Fruit fly (Drosophila melanogaster): Measurements from ENCODE around the gene PIG-P.

Gene PIG-P

DNA sequence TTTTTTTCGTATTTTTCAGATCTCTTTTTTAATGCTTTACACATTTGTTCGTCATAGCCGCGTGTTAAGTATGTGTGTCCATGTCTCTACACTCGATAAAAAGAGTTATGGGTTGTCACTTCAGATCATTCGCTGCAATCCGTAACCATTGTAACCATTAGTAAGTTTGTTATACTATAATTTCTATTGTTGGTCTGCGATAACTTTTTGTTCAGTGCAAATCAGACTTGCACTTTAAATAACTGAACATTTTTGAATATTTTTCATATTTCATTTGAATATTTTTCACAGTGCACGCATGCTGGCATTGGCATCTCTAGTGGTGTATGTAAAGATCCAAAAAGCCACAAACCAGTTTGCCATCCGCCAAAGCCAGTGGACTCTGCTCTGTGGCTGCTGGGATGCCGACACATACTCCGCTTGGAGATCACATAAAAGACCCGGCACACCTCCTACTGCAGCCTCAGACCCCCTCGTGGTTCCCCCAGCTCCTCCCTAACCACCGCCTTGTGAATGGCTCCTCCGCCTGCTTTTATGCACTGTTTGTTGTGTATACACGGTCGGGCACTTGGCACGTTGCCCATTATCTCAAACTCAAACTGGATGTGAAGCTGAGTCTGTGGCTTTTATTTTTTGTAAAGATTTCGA, 49.0 kb downstream of the PIG-P start (continued):
- TF ChIP-seq ems (GFP tag; optimal IDR thresholded peaks at IDR 0.05) (peak; percentile 86), CG2712 (tag; optimal IDR thresholded peaks at IDR 0.05) (peak; percentile 95), NC2α (GFP tag; optimal IDR thresholded peaks at IDR 0.05) (peak; percentile 50), E2f2 (GFP tag; IDR thresholded peaks at IDR 0.05) (peak; percentile 70), ranshi (GFP tag; IDR thresholded peaks at IDR 0.05) (peak; percentile 85), CG6272 (GFP tag; IDR thresholded peaks at IDR 0.05) (peak; percentile 81), D19A (tag; optimal IDR thresholded peaks at IDR 0.05) (peak; percentile 89), CG10565 (GFP tag; optimal IDR thresholded peaks at IDR 0.05) (no peak), ERR (GFP tag; optimal IDR thresholded peaks at IDR 0.05) (peak; percentile 63), CG11504 (tag; optimal IDR thresholded peaks at IDR 0.05) (peak; percentile 93), CG3726 (GFP tag; IDR thresholded peaks at IDR 0.05) (peak; percentile 75; the same call in 2 of the 3 replicates), CG12391 (tag; optimal IDR thresholded peaks at IDR 0.05) (peak; percentile 93), esg (GFP tag; conservative IDR thresholded peaks at IDR 0.05) (peak; percentile 91), trem (tag; optimal IDR thresholded peaks at IDR 0.05) (peak; percentile 88), pzg (GFP tag; optimal IDR thresholded peaks at IDR 0.05) (no peak), Trl (optimal IDR thresholded peaks at IDR 0.05) (no peak), Trl (GFP tag; optimal IDR thresholded peaks at IDR 0.05) (peak; percentile 85), vnd (GFP tag; IDR thresholded peaks at IDR 0.05; ENCODE audit: partially characterized antibody) (no peak), CG4854 (GFP tag; optimal IDR thresholded peaks at IDR 0.05) (peak; percentile 74), CG9727 (GFP tag; optimal IDR thresholded peaks at IDR 0.05) (peak; percentile 85), insv (GFP tag; optimal IDR thresholded peaks at IDR 0.05) (no peak), CoRest (tag; optimal IDR thresholded peaks at IDR 0.05) (peak; percentile 91), CG15601 (tag; optimal IDR thresholded peaks at IDR 0.05) (peak; percentile 88), fd3F (GFP tag; optimal IDR thresholded peaks at IDR 0.05) (peak; percentile 76), CG3281 (GFP tag; optimal IDR thresholded peaks at IDR 0.05) (peak; percentile 86), row (GFP tag; IDR thresholded peaks at IDR 0.05) (peak; percentile 91), CG7372 (GFP tag; IDR thresholded peaks at IDR 0.05) (peak; percentile 82), crc (GFP tag; optimal IDR thresholded peaks at IDR 0.05) (peak; percentile 82), az2 (GFP tag; optimal IDR thresholded peaks at IDR 0.05) (peak; percentile 93), CG4820 (GFP tag; optimal IDR thresholded peaks at IDR 0.05) (peak; percentile 81), CG3163 (GFP tag; optimal IDR thresholded peaks at IDR 0.05) (peak; percentile 53), sens (GFP tag) (peak; percentile 98), CG7357 (GFP tag; IDR thresholded peaks at IDR 0.05) (peak; percentile 74; the same call in 2 of the 3 replicates), NK7.1 (GFP tag; optimal IDR thresholded peaks at IDR 0.05) (peak; percentile 80), schlank (tag; optimal IDR thresholded peaks at IDR 0.05) (peak; percentile 48), MTF-1 (GFP tag; optimal IDR thresholded peaks at IDR 0.05; ENCODE audit: borderline replicate concordance) (peak; percentile 52), Lhr (GFP tag; optimal IDR thresholded peaks at IDR 0.05) (peak; percentile 76), CG18599 (GFP tag; optimal IDR thresholded peaks at IDR 0.05) (peak; percentile 89), CG4328 (GFP tag; optimal IDR thresholded peaks at IDR 0.05) (peak; percentile 60), Neu2 (GFP tag; optimal IDR thresholded peaks at IDR 0.05; ENCODE audit: borderline replicate concordance) (no peak), CG17186 (GFP tag; optimal IDR thresholded peaks at IDR 0.05) (peak; percentile 42), Dll (GFP tag; IDR thresholded peaks at IDR 0.05; ENCODE audit: partially characterized antibody) (0 out of 4 replicates have a peak, but pooled peaks have one; percentile 2), CG4360 (GFP tag; IDR thresholded peaks at IDR 0.05) (peak; percentile 66), CG14014 (GFP tag; IDR thresholded peaks at IDR 0.05) (peak; percentile 80), CG2889 (GFP tag; IDR thresholded peaks at IDR 0.05) (peak; percentile 44; the same call in 1 of the 3 replicates), lmd (GFP tag; IDR thresholded peaks at IDR 0.05) (peak; percentile 89), CG8765 (GFP tag; IDR thresholded peaks at IDR 0.05) (0 out of 2 replicates have a peak, but pooled peaks have one; percentile 53), ssp (GFP tag; IDR thresholded peaks at IDR 0.05) (peak; percentile 75), Fer1 (GFP tag; optimal IDR thresholded peaks at IDR 0.05) (peak; percentile 88), cad (GFP tag; optimal IDR thresholded peaks at IDR 0.05) (no peak)

Measured in whole organism, embryonic.